Fruit fly (Drosophila melanogaster) whole organism, larva: ENCODE measurements around the gene CG31139.
A peak's percentile ranks its signal among the peaks of the same experiment; 100 is the strongest.

Source experiments
- noc ChIP-seq: fragments of 200-800 bp; sonication (Bioruptor generic); optimal IDR thresholded peaks from 3 replicates; lab custom pipeline; 2019; ENCODE audit warnings: missing biosample characterization, mild to moderate bottlenecking, missing genetic modification characterization, moderate library complexity

CG31139 gene

dm6 chr3R:22756289-22756688, 7.4 kb upstream of the CG31139 start:
- no peak for TF ChIP-seq noc

dm6 chr3R:22755187-22755777, 6.4 kb upstream of the CG31139 start:
- TF ChIP-seq noc, result no peak

dm6 chr3R:22753895-22754774, 5.3 kb upstream of the CG31139 start:
- peak; percentile 49 for TF ChIP-seq noc

- TF ChIP-seq noc, result no peak
Measured at dm6 chr3R:22753600-22753894, 4.7 kb upstream of the CG31139 start.

- TF ChIP-seq noc, result no peak
Measured at dm6 chr3R:22752929-22753328, 4.1 kb upstream of the CG31139 start.

dm6 chr3R:22751698-22752097, 2.8 kb upstream of the CG31139 start:
- TF ChIP-seq noc, result no peak

dm6 chr3R:22751111-22751510, 2.3 kb upstream of the CG31139 start:
- no peak for TF ChIP-seq noc

- peak; percentile 82 for TF ChIP-seq noc
Measured at dm6 chr3R:22750534-22750947, 1.7 kb upstream of the CG31139 start, which contains the start of the genes rumi, CG7029 and Usp12-46. rumi (minus strand) TSS chr3R:22750597. CG7029 (plus strand) TSS chr3R:22750901. Usp12-46 (plus strand) TSS chr3R:22750901.

- no peak for TF ChIP-seq noc
Measured at dm6 chr3R:22750039-22750438, 1.2 kb upstream of the CG31139 start.

- no peak for TF ChIP-seq noc
Measured at dm6 chr3R:22747423-22748090, 1.3 kb downstream of the CG31139 start, which contains the start of gene CG17141. CG17141 (minus strand) TSS chr3R:22747599.

dm6 chr3R:22745432-22745831, 3.4 kb downstream of the CG31139 start, which contains the start of the genes vret and HP1c:
vret (minus strand) TSS chr3R:22745581.
HP1c (plus strand) TSS chr3R:22745620.
- TF ChIP-seq noc, result no peak

- no peak for TF ChIP-seq noc
Measured at dm6 chr3R:22740930-22741329, 7.9 kb downstream of the CG31139 start, which contains the start of the genes Dcr-1 and CG6985. Dcr-1 (minus strand) TSS chr3R:22741091. CG6985 (plus strand) TSS chr3R:22741150.

dm6 chr3R:22733751-22734150, 15.1 kb downstream of the CG31139 start, which contains the start of gene Takl2:
Takl2 (minus strand) TSS chr3R:22733851.
- no peak for TF ChIP-seq noc

dm6 chr3R:22732995-22733394, 15.9 kb downstream of the CG31139 start:
- no peak for TF ChIP-seq noc

- TF ChIP-seq noc, result no peak
Measured at dm6 chr3R:22727857-22728256, 21.0 kb downstream of the CG31139 start.

- TF ChIP-seq noc, result no peak
Measured at dm6 chr3R:22727456-22727833, 21.4 kb downstream of the CG31139 start.

dm6 chr3R:22726771-22727455, 21.9 kb downstream of the CG31139 start, which contains the start of gene CG45049:
CG45049 (plus strand) TSS chr3R:22726967.
- no peak for TF ChIP-seq noc
